Worm (Caenorhabditis elegans) whole organism, early embryonic: Measurements from ENCODE around the gene F19C6.2.

ENCODE experiments used
- F13C5.2 ChIP-seq: sonication (generic microtip); optimal IDR thresholded peaks from 2 replicates; lab custom pipeline; 2017; ENCODE audit warnings: mild to moderate bottlenecking, missing genetic modification characterization, inconsistent platforms, missing compliant biosample characterization
- ama-1 ChIP-seq: fragments of 150-350 bp; optimal IDR thresholded peaks from 2 replicates; lab custom pipeline; 2014
- ceh-36 ChIP-seq: sonication (generic microtip); optimal IDR thresholded peaks from 2 replicates; lab custom pipeline; 2016; ENCODE audit warnings: missing genetic modification characterization, inconsistent platforms, missing compliant biosample characterization
- flt-1 ChIP-seq: fragments of 200-800 bp; sonication (Bioruptor generic); IDR thresholded peaks from 2 replicates; pipeline ENCODE4 v1.3.6; 2022; ENCODE audit warnings: missing genetic modification characterization, missing compliant biosample characterization
- hmbx-1 ChIP-seq: sonication (generic microtip); optimal IDR thresholded peaks from 2 replicates; lab custom pipeline; 2016; ENCODE audit warnings: mild to moderate bottlenecking, missing genetic modification characterization, missing compliant biosample characterization
- hmg-4 ChIP-seq: fragments of 200-800 bp; sonication (Bioruptor generic); optimal IDR thresholded peaks from 2 replicates; lab custom pipeline; 2018; ENCODE audit warnings: mild to moderate bottlenecking, missing genetic modification characterization, missing compliant biosample characterization
- sea-1 ChIP-seq: fragments of 200-800 bp; sonication (Bioruptor generic); conservative IDR thresholded peaks from 2 replicates; pipeline ENCODE4 v1.3.6; 2022; ENCODE audit warnings: missing genetic modification characterization, missing compliant biosample characterization
- tbx-11 ChIP-seq: fragments of 200-800 bp; sonication (Bioruptor generic); IDR thresholded peaks from 2 replicates; pipeline ENCODE4 v1.3.6; 2022; ENCODE audit warnings: missing genetic modification characterization, missing compliant biosample characterization
- tra-4 ChIP-seq: sonication (generic microtip); optimal IDR thresholded peaks from 2 replicates; lab custom pipeline; 2017; ENCODE audit warnings: missing genetic modification characterization, missing compliant biosample characterization

ce11 chrX:9984889-9985404, 15.8 kb upstream of the F19C6.2 start, which contains the start of gene F19C6.5:
- TF ChIP-seq ama-1 (no peak), tra-4 (tag; lab: Kevin White, UChicago) (no peak), flt-1 (GFP tag; lab: Robert Waterston, UW) (no peak), ceh-36 (tag; lab: Kevin White, UChicago) (no peak), hmbx-1 (tag; lab: Kevin White, UChicago) (no peak), sea-1 (GFP tag; lab: Robert Waterston, UW) (no peak), tbx-11 (GFP tag; lab: Robert Waterston, UW) (no peak), F13C5.2 (no peak), hmg-4 (GFP tag; lab: Kevin White, UChicago) (no peak)
